Worm (Caenorhabditis elegans): ENCODE measurements around the gene clc-8.

ce11 chrIV:14385140-14385539 lies 8.8 kb upstream of the clc-8 start:
- no peak for TF ChIP-seq ztf-23 (GFP tag; IDR thresholded peaks at IDR 0.05)
- TF ChIP-seq flt-1 (GFP tag; IDR thresholded peaks at IDR 0.05), result no peak
- no peak for TF ChIP-seq cog-1 (tag; optimal IDR thresholded peaks at IDR 0.05)

All from whole organism, midembryonic.